Worm (Caenorhabditis elegans) whole organism, L4 larva: ENCODE results near the gene sre-31.

Experiments used
- F10B5.3 ChIP-seq: sonication (generic microtip); optimal IDR thresholded peaks from 2 replicates; lab custom pipeline; 2016; ENCODE audit warnings: mild to moderate bottlenecking, missing genetic modification characterization, missing compliant biosample characterization
- F26F4.8 ChIP-seq: fragments of 200-800 bp; sonication (Bioruptor generic); conservative IDR thresholded peaks from 2 replicates; pipeline ENCODE4 v1.3.6; 2022; ENCODE audit warnings: missing genetic modification characterization, missing compliant biosample characterization
- F37D6.2 ChIP-seq: sonication (generic microtip); optimal IDR thresholded peaks from 2 replicates; lab custom pipeline; 2016; ENCODE audit warnings: mild to moderate bottlenecking, missing genetic modification characterization, missing compliant biosample characterization
- F44E2.7 ChIP-seq: fragments of 200-800 bp; sonication (Bioruptor generic); IDR thresholded peaks from 2 replicates; pipeline ENCODE4 v2.1.2; 2022; ENCODE audit warnings: missing genetic modification characterization, missing compliant biosample characterization
- T20F7.1 ChIP-seq: fragments of 200-800 bp; sonication (Bioruptor generic); optimal IDR thresholded peaks from 2 replicates; lab custom pipeline; 2018; ENCODE audit warnings: mild to moderate bottlenecking, missing genetic modification characterization, missing compliant biosample characterization
- Y5F2A.4 ChIP-seq: fragments of 200-800 bp; sonication (Bioruptor generic); optimal IDR thresholded peaks from 2 replicates; lab custom pipeline; 2018; ENCODE audit warnings: mild to moderate bottlenecking, missing genetic modification characterization, missing compliant biosample characterization
- ZK337.2 ChIP-seq: fragments of 200-800 bp; sonication (Bioruptor generic); IDR thresholded peaks from 2 replicates; pipeline ENCODE4 v1.3.6; 2022; ENCODE audit warnings: missing genetic modification reagents, missing genetic modification characterization, missing compliant biosample characterization
- aha-1 ChIP-seq: fragments of 150-350 bp; peaks from one replicate; lab custom pipeline; 2014; ENCODE audit warnings: missing biosample characterization, missing genetic modification characterization
- attf-4 ChIP-seq: sonication (generic microtip); optimal IDR thresholded peaks from 3 replicates; lab custom pipeline; 2017; ENCODE audit warnings: missing biosample characterization, missing genetic modification characterization
- ctbp-1 ChIP-seq: fragments of 200-800 bp; sonication (Bioruptor generic); IDR thresholded peaks from 2 replicates; pipeline ENCODE4 v1.3.6; 2022; ENCODE audit warnings: missing genetic modification reagents, missing genetic modification characterization, missing compliant biosample characterization
- daf-19 ChIP-seq: fragments of 200-800 bp; sonication (Bioruptor generic); conservative IDR thresholded peaks from 2 replicates; pipeline ENCODE4 v1.3.6; 2022; ENCODE audit warnings: missing genetic modification characterization, missing compliant biosample characterization
- daf-8 ChIP-seq: fragments of 200-800 bp; sonication (Bioruptor generic); IDR thresholded peaks from 2 replicates; pipeline ENCODE4 v1.3.6; 2022; ENCODE audit warnings: missing genetic modification characterization, missing compliant biosample characterization
- dmd-9 ChIP-seq: fragments of 200-800 bp; sonication (Bioruptor generic); IDR thresholded peaks from 2 replicates; pipeline ENCODE4 v1.3.6; 2022; ENCODE audit warnings: missing genetic modification reagents, missing genetic modification characterization, missing compliant biosample characterization
- egl-27 ChIP-seq: sonication (generic microtip); optimal IDR thresholded peaks from 3 replicates; lab custom pipeline; 2017; ENCODE audit warnings: missing biosample characterization, missing genetic modification reagents, missing genetic modification characterization
- egl-43 ChIP-seq: fragments of 200-800 bp; sonication (Bioruptor generic); IDR thresholded peaks from 2 replicates; pipeline ENCODE4 v1.3.6; 2022; ENCODE audit warnings: missing genetic modification reagents, missing genetic modification characterization, missing compliant biosample characterization
- hmg-1.1 ChIP-seq: fragments of 200-800 bp; sonication (Bioruptor generic); IDR thresholded peaks from 2 replicates; pipeline ENCODE4 v1.3.6; 2022; ENCODE audit warnings: missing genetic modification reagents, missing genetic modification characterization, missing compliant biosample characterization
- jun-1 ChIP-seq: fragments of 150-350 bp; optimal IDR thresholded peaks from 2 replicates; lab custom pipeline; 2014; ENCODE audit warnings: missing biosample characterization, missing genetic modification reagents, missing genetic modification characterization
- lin-15B ChIP-seq: fragments of 150-350 bp; sonication (generic microtip); optimal IDR thresholded peaks from 3 replicates; lab custom pipeline; 2014; ENCODE audit warnings: missing biosample characterization, missing genetic modification characterization
- lin-29 ChIP-seq: fragments of 200-800 bp; sonication (Bioruptor generic); IDR thresholded peaks from 2 replicates; pipeline ENCODE4 v1.3.6; 2022; ENCODE audit warnings: missing genetic modification reagents, missing genetic modification characterization, missing compliant biosample characterization
- lin-38 ChIP-seq: fragments of 200-800 bp; sonication (Bioruptor generic); IDR thresholded peaks from 2 replicates; pipeline ENCODE4 v1.3.6; 2022; ENCODE audit warnings: missing genetic modification reagents, missing genetic modification characterization, missing compliant biosample characterization
- mxl-3 ChIP-seq: fragments of 200-800 bp; sonication (Bioruptor generic); optimal IDR thresholded peaks from 2 replicates; lab custom pipeline; 2018; ENCODE audit warnings: mild to moderate bottlenecking, missing genetic modification characterization, missing compliant biosample characterization
- nhr-111 ChIP-seq: fragments of 200-800 bp; sonication (Bioruptor generic); optimal IDR thresholded peaks from 2 replicates; lab custom pipeline; 2018; ENCODE audit warnings: mild to moderate bottlenecking, missing genetic modification characterization, missing compliant biosample characterization
- nhr-48 ChIP-seq: sonication (generic microtip); optimal IDR thresholded peaks from 2 replicates; lab custom pipeline; 2016; ENCODE audit warnings: mild to moderate bottlenecking, missing genetic modification characterization, missing compliant biosample characterization
- nhr-6 ChIP-seq: fragments of 150-350 bp; optimal IDR thresholded peaks from 2 replicates; lab custom pipeline; 2014; ENCODE audit warnings: missing biosample characterization, missing genetic modification characterization
- nhr-76 ChIP-seq: fragments of 150-350 bp; optimal IDR thresholded peaks from 2 replicates; lab custom pipeline; 2014; ENCODE audit warnings: missing biosample characterization, missing genetic modification characterization
- pha-4 ChIP-seq, 2 experiments: fragments of 150-350 bp in 1 of 2; fragments of 200-800 bp in 1 of 2; sonication (Bioruptor generic) in 1 of 2; IDR thresholded peaks in 1 of 2; optimal IDR thresholded peaks in 1 of 2; 2 replicates each; pipeline versions ENCODE4 v1.3.6 to Lab custom; 2014 to 2022; ENCODE audit warnings: missing genetic modification characterization in 2 of 2, missing genetic modification reagents in 2 of 2, missing biosample characterization in 1 of 2, missing compliant biosample characterization in 1 of 2
- sdz-12 ChIP-seq: fragments of 200-800 bp; sonication (Bioruptor generic); optimal IDR thresholded peaks from 2 replicates; lab custom pipeline; 2018; ENCODE audit warnings: mild to moderate bottlenecking, missing genetic modification characterization, missing compliant biosample characterization
- set-16 ChIP-seq: fragments of 200-800 bp; sonication (Bioruptor generic); IDR thresholded peaks from 2 replicates; pipeline ENCODE4 v1.3.6; 2022; ENCODE audit warnings: missing genetic modification reagents, missing genetic modification characterization, missing compliant biosample characterization
- snpc-1.2 ChIP-seq: fragments of 200-800 bp; sonication (Bioruptor generic); IDR thresholded peaks from 2 replicates; pipeline ENCODE4 v1.3.6; 2022; ENCODE audit warnings: missing genetic modification reagents, missing genetic modification characterization, missing compliant biosample characterization
- spr-1 ChIP-seq: sonication (generic microtip); optimal IDR thresholded peaks from 2 replicates; lab custom pipeline; 2016; ENCODE audit warnings: mild to moderate bottlenecking, missing genetic modification characterization, missing compliant biosample characterization
- spr-3 ChIP-seq: fragments of 200-800 bp; sonication (Bioruptor generic); optimal IDR thresholded peaks from 2 replicates; lab custom pipeline; 2018; ENCODE audit warnings: mild to moderate bottlenecking, missing genetic modification characterization, missing compliant biosample characterization
- unc-130 ChIP-seq: sonication (generic microtip); optimal IDR thresholded peaks from 2 replicates; lab custom pipeline; 2016; ENCODE audit warnings: missing genetic modification reagents, missing genetic modification characterization, missing compliant biosample characterization
- vab-7 ChIP-seq: fragments of 200-800 bp; sonication (Bioruptor generic); IDR thresholded peaks from 2 replicates; pipeline ENCODE4 v1.3.6; 2022; ENCODE audit warnings: missing genetic modification reagents, missing genetic modification characterization, missing compliant biosample characterization
- zfp-3 ChIP-seq: fragments of 200-800 bp; sonication (Bioruptor generic); conservative IDR thresholded peaks from 2 replicates; pipeline ENCODE4 v1.3.6; 2022; ENCODE audit warnings: missing genetic modification reagents, missing genetic modification characterization, missing compliant biosample characterization
- zip-11 ChIP-seq: fragments of 200-800 bp; sonication (Bioruptor generic); IDR thresholded peaks from 2 replicates; pipeline ENCODE4 v1.3.6; 2022; ENCODE audit warnings: missing genetic modification characterization, missing compliant biosample characterization

The sre-31 gene

ce11 chrII:12408717-12409116, at the start of gene sre-31:
Gene sre-31 (minus strand): TSS chrII:12408817.
- no peak for TF ChIP-seq vab-7 (GFP tag; lab: Robert Waterston, UW)
- no peak for TF ChIP-seq nhr-48 (tag; lab: Kevin White, UChicago)
- no peak for TF ChIP-seq zip-11
- TF ChIP-seq ctbp-1 (GFP tag; lab: Robert Waterston, UW) = no peak
- no peak for TF ChIP-seq set-16 (GFP tag; lab: Robert Waterston, UW)
- TF ChIP-seq spr-1 (tag; lab: Kevin White, UChicago) = no peak
- no peak for TF ChIP-seq mxl-3 (GFP tag; lab: Kevin White, UChicago)
- TF ChIP-seq lin-15B (tag; lab: Kevin White, UChicago) = no peak
- no peak for TF ChIP-seq Y5F2A.4
- no peak for TF ChIP-seq snpc-1.2 (GFP tag; lab: Robert Waterston, UW)
- TF ChIP-seq zfp-3 (GFP tag; lab: Robert Waterston, UW) = no peak
- TF ChIP-seq F10B5.3 (tag; lab: Kevin White, UChicago) = no peak
- no peak for TF ChIP-seq daf-19 (GFP tag; lab: Robert Waterston, UW)
- TF ChIP-seq jun-1 (tag; lab: Kevin White, UChicago) = no peak
- no peak for TF ChIP-seq F26F4.8 (GFP tag; lab: Robert Waterston, UW)
- no peak for TF ChIP-seq T20F7.1 (GFP tag; lab: Kevin White, UChicago)
- no peak for TF ChIP-seq spr-3
- TF ChIP-seq, all 104 proteins: peak for 0

- TF ChIP-seq zfp-3 (GFP tag; lab: Robert Waterston, UW) = no peak
- no peak for TF ChIP-seq egl-27
- no peak for TF ChIP-seq F44E2.7
- TF ChIP-seq snpc-1.2 (GFP tag; lab: Robert Waterston, UW) = no peak
- TF ChIP-seq pha-4 (GFP tag; IDR thresholded peaks at IDR 0.05; lab: Robert Waterston, UW) = no peak
- TF ChIP-seq pha-4 (tag; optimal IDR thresholded peaks at IDR 0.05; lab: Kevin White, UChicago) = no peak
- TF ChIP-seq hmg-1.1 (GFP tag; lab: Robert Waterston, UW) = no peak
- TF ChIP-seq daf-8 (GFP tag; lab: Robert Waterston, UW) = no peak
Observed at ce11 chrII:12457275-12457674, 48.7 kb upstream of the sre-31 start, which contains the start of gene sre-38. Gene sre-38 (plus strand): TSS chrII:12457575.

- TF ChIP-seq lin-38 (GFP tag; lab: Robert Waterston, UW) (no peak), lin-29 (GFP tag; lab: Robert Waterston, UW) (no peak), nhr-6 (tag; lab: Kevin White, UChicago) (no peak), unc-130 (GFP tag; lab: Kevin White, UChicago) (no peak), F37D6.2 (no peak), pha-4 (GFP tag; IDR thresholded peaks at IDR 0.05; lab: Robert Waterston, UW) (no peak), pha-4 (tag; optimal IDR thresholded peaks at IDR 0.05; lab: Kevin White, UChicago) (no peak), ZK337.2 (no peak), nhr-76 (no peak)
Observed at ce11 chrII:12456633-12457032, 48.0 kb upstream of the sre-31 start, which contains the start of gene sre-32. Gene sre-32 (minus strand): TSS chrII:12456733.

ce11 chrII:12452754-12453352, 44.2 kb upstream of the sre-31 start, which contains the start of the genes sre-35 and sre-33:
Gene sre-35 (minus strand): TSS chrII:12452854.
Gene sre-33 (plus strand): TSS chrII:12453302.
- no peak for TF ChIP-seq sdz-12 (GFP tag; lab: Kevin White, UChicago)
- no peak for TF ChIP-seq egl-43
- TF ChIP-seq nhr-111 (GFP tag; lab: Kevin White, UChicago) = no peak
- no peak for TF ChIP-seq dmd-9
- no peak for TF ChIP-seq attf-4
- TF ChIP-seq vab-7 (GFP tag; lab: Robert Waterston, UW) = no peak
- TF ChIP-seq aha-1 = peak; percentile 81
